Fruit fly (Drosophila melanogaster) Kc167 (cell line): ENCODE results near the gene Cpr65Aw.

ENCODE experiments used
- Myc ChIP-seq: fragments of >200 bp; optimal IDR thresholded peaks from 2 replicates; lab custom pipeline; 2017; ENCODE audit warnings: missing external identifiers
- Sin3A ChIP-seq: fragments of >200 bp; optimal IDR thresholded peaks from 2 replicates; lab custom pipeline; 2018; ENCODE audit warnings: missing external identifiers
- h ChIP-seq: fragments of >200 bp; optimal IDR thresholded peaks from 3 replicates; lab custom pipeline; 2018; ENCODE audit warnings: missing external identifiers
- insv ChIP-seq: fragments of >200 bp; optimal IDR thresholded peaks from 3 replicates; lab custom pipeline; 2018; ENCODE audit warnings: missing external identifiers
- psq ChIP-seq: fragments of >200 bp; optimal IDR thresholded peaks from 2 replicates; lab custom pipeline; 2017; ENCODE audit warnings: missing external identifiers
- ttk ChIP-seq: sonication (Bioruptor generic); optimal IDR thresholded peaks from 2 replicates; lab custom pipeline; 2017; ENCODE audit warnings: missing external identifiers

Cpr65Aw gene

dm6 chr3L:6139924-6140574 lies 2.2 kb downstream of the Cpr65Aw start, which contains the start of gene Cpr65Av:
Gene Cpr65Av, minus strand, starts transcription at chr3L:6139974.
- TF ChIP-seq Sin3A (lab: Kevin White, UChicago) (no peak), ttk (lab: Kevin White, UChicago) (no peak), Myc (lab: Kevin White, UChicago) (no peak), insv (lab: Kevin White, UChicago) (no peak), h (lab: Kevin White, UChicago) (no peak)

- no peak for TF ChIP-seq ttk (lab: Kevin White, UChicago)
- TF ChIP-seq insv (lab: Kevin White, UChicago), result no peak
- no peak for TF ChIP-seq Sin3A (lab: Kevin White, UChicago)
- TF ChIP-seq psq (lab: Kevin White, UChicago), result no peak
- TF ChIP-seq h (lab: Kevin White, UChicago), result no peak
- no peak for TF ChIP-seq Myc (lab: Kevin White, UChicago)
These were observed 3.6 kb downstream of the Cpr65Aw start for dm6 chr3L:6138586-6138985.

- no peak for TF ChIP-seq h (lab: Kevin White, UChicago)
- TF ChIP-seq Sin3A (lab: Kevin White, UChicago), result no peak
- no peak for TF ChIP-seq Myc (lab: Kevin White, UChicago)
These were observed 4.2 kb downstream of the Cpr65Aw start, which contains the start of gene Lcp65Ae for dm6 chr3L:6138018-6138417. Gene Lcp65Ae, minus strand, starts transcription at chr3L:6138118.

- TF ChIP-seq ttk (lab: Kevin White, UChicago), result no peak
- no peak for TF ChIP-seq Myc (lab: Kevin White, UChicago)
- no peak for TF ChIP-seq Sin3A (lab: Kevin White, UChicago)
- no peak for TF ChIP-seq insv (lab: Kevin White, UChicago)
- TF ChIP-seq h (lab: Kevin White, UChicago), result no peak
- no peak for TF ChIP-seq psq (lab: Kevin White, UChicago)
These were observed 5.5 kb downstream of the Cpr65Aw start, which contains the start of gene Lcp65Af for dm6 chr3L:6136691-6137090. Gene Lcp65Af, minus strand, starts transcription at chr3L:6136791.

dm6 chr3L:6135174-6135573 lies 7.0 kb downstream of the Cpr65Aw start, which contains the start of gene Lcp65Ag1:
Gene Lcp65Ag1, minus strand, starts transcription at chr3L:6135274.
- TF ChIP-seq insv (lab: Kevin White, UChicago) (no peak), h (lab: Kevin White, UChicago) (no peak), Sin3A (lab: Kevin White, UChicago) (no peak)

dm6 chr3L:6133546-6133945 lies 8.7 kb downstream of the Cpr65Aw start, which contains the start of gene Lcp65Ag2:
Gene Lcp65Ag2, minus strand, starts transcription at chr3L:6133593.
- TF ChIP-seq Myc (lab: Kevin White, UChicago), result no peak
- no peak for TF ChIP-seq Sin3A (lab: Kevin White, UChicago)
- no peak for TF ChIP-seq h (lab: Kevin White, UChicago)
- no peak for TF ChIP-seq insv (lab: Kevin White, UChicago)
- TF ChIP-seq psq (lab: Kevin White, UChicago), result no peak
- no peak for TF ChIP-seq ttk (lab: Kevin White, UChicago)

- no peak for TF ChIP-seq psq (lab: Kevin White, UChicago)
- no peak for TF ChIP-seq Sin3A (lab: Kevin White, UChicago)
- TF ChIP-seq h (lab: Kevin White, UChicago), result no peak
- TF ChIP-seq Myc (lab: Kevin White, UChicago), result no peak
- TF ChIP-seq ttk (lab: Kevin White, UChicago), result no peak
- no peak for TF ChIP-seq insv (lab: Kevin White, UChicago)
These were observed 10.2 kb downstream of the Cpr65Aw start, which contains the start of gene Cpr65Au for dm6 chr3L:6132009-6132408. Gene Cpr65Au, minus strand, starts transcription at chr3L:6132109.

dm6 chr3L:6130944-6131343 lies 11.3 kb downstream of the Cpr65Aw start, which contains the start of gene Lcp65Ag3:
Gene Lcp65Ag3, minus strand, starts transcription at chr3L:6130989.
- TF ChIP-seq Myc (lab: Kevin White, UChicago) (no peak), psq (lab: Kevin White, UChicago) (no peak), insv (lab: Kevin White, UChicago) (no peak), Sin3A (lab: Kevin White, UChicago) (no peak), h (lab: Kevin White, UChicago) (no peak), ttk (lab: Kevin White, UChicago) (no peak)

dm6 chr3L:6129591-6129990 lies 12.6 kb downstream of the Cpr65Aw start:
- TF ChIP-seq Sin3A (lab: Kevin White, UChicago) (no peak), h (lab: Kevin White, UChicago) (no peak), ttk (lab: Kevin White, UChicago) (no peak), insv (lab: Kevin White, UChicago) (no peak), psq (lab: Kevin White, UChicago) (no peak), Myc (lab: Kevin White, UChicago) (no peak)

- no peak for TF ChIP-seq Myc (lab: Kevin White, UChicago)
- no peak for TF ChIP-seq h (lab: Kevin White, UChicago)
- TF ChIP-seq Sin3A (lab: Kevin White, UChicago), result no peak
- TF ChIP-seq psq (lab: Kevin White, UChicago), result no peak
- TF ChIP-seq ttk (lab: Kevin White, UChicago), result no peak
- no peak for TF ChIP-seq insv (lab: Kevin White, UChicago)
These were observed 16.9 kb downstream of the Cpr65Aw start for dm6 chr3L:6125409-6125689.

- TF ChIP-seq insv (lab: Kevin White, UChicago), result no peak
- no peak for TF ChIP-seq psq (lab: Kevin White, UChicago)
- no peak for TF ChIP-seq ttk (lab: Kevin White, UChicago)
- no peak for TF ChIP-seq h (lab: Kevin White, UChicago)
These were observed 17.4 kb downstream of the Cpr65Aw start for dm6 chr3L:6124616-6125408.
